Worm (Caenorhabditis elegans): Measurements from ENCODE around the gene R04D3.4.
A peak's percentile ranks its signal among the peaks of the same experiment; 100 is the strongest.

The R04D3.4 gene

DNA sequence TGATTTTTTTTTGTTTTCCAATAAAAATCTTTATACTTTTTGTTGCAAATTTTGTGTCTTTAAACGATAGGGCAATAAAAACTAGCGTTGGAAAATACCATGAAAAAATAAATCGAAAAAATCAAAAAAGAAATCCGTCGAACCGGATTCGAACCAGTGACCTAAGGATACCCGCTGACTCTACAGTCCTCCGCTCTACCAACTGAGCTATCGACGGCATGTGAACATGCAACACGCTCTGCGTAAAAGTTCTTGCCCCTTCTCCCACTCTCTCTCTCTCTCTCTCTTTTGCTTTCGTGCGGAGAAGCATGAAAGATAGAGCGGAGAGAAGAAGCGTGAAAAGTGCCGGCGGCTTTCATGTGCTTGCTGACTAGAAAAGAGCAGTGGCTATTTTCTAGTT, 24.1 kb downstream of the R04D3.4 start (continued):
- TF ChIP-seq unc-62 (GFP tag; optimal IDR thresholded peaks at IDR 0.05 in 1 of 2), result peak in 1 of 2 experiments; percentile 78
- no peak for TF ChIP-seq unc-62 (tag; optimal IDR thresholded peaks at IDR 0.05)
- TF ChIP-seq R02D3.7 (tag; optimal IDR thresholded peaks at IDR 0.05), result no peak
- TF ChIP-seq dmd-6 (GFP tag; IDR thresholded peaks at IDR 0.05), result peak; percentile 71
- TF ChIP-seq nhr-48 (tag; optimal IDR thresholded peaks at IDR 0.05), result peak; percentile 71
- peak; percentile 94 for TF ChIP-seq F26F4.8 (GFP tag; conservative IDR thresholded peaks at IDR 0.05)
- TF ChIP-seq egl-27 (tag; optimal IDR thresholded peaks at IDR 0.05), result no peak
- 0 out of 2 replicates have a peak, but pooled peaks have one; percentile 31 for TF ChIP-seq daf-19 (GFP tag; conservative IDR thresholded peaks at IDR 0.05)
- peak; percentile 59; the same call in 1 of the 2 replicates for TF ChIP-seq ceh-20 (GFP tag; IDR thresholded peaks at IDR 0.05)
- no peak for TF ChIP-seq nhr-11 (tag; optimal IDR thresholded peaks at IDR 0.05)
- no peak for TF ChIP-seq ama-1 (optimal IDR thresholded peaks at IDR 0.05)
- peak; percentile 82 for TF ChIP-seq ctbp-1 (GFP tag; IDR thresholded peaks at IDR 0.05)
- peak; percentile 96 for TF ChIP-seq hmg-1.1 (GFP tag; IDR thresholded peaks at IDR 0.05)
- TF ChIP-seq lsy-2 (tag; optimal IDR thresholded peaks at IDR 0.05), result no peak
- TF ChIP-seq zip-2 (tag; optimal IDR thresholded peaks at IDR 0.05), result peak; percentile 40
- 0 out of 2 replicates have a peak, but pooled peaks have one; percentile 71 for TF ChIP-seq nhr-42 (GFP tag; IDR thresholded peaks at IDR 0.05)
- peak; percentile 76; the same call in 1 of the 2 replicates for TF ChIP-seq nhr-41 (GFP tag; IDR thresholded peaks at IDR 0.05)
- TF ChIP-seq lin-15B (tag; optimal IDR thresholded peaks at IDR 0.05), result no peak
- peak; percentile 98 for TF ChIP-seq aha-1 (tag)
- peak; percentile 62 for TF ChIP-seq gei-8 (GFP tag; optimal IDR thresholded peaks at IDR 0.05)
- no peak for TF ChIP-seq mes-2 (tag; optimal IDR thresholded peaks at IDR 0.05; ENCODE audit: poor library complexity, severe bottlenecking)
- TF ChIP-seq ZK337.2 (GFP tag; IDR thresholded peaks at IDR 0.05), result peak; percentile 82
- peak; percentile 79; the same call in 1 of the 2 replicates for TF ChIP-seq mxl-2 (GFP tag; conservative IDR thresholded peaks at IDR 0.05)
- peak; percentile 59 for TF ChIP-seq F37D6.2 (tag; optimal IDR thresholded peaks at IDR 0.05)
- peak; percentile 61 for TF ChIP-seq nhr-111 (GFP tag; optimal IDR thresholded peaks at IDR 0.05)
- peak; percentile 94 for TF ChIP-seq lim-7 (GFP tag; IDR thresholded peaks at IDR 0.05)
- TF ChIP-seq nhr-237 (tag; optimal IDR thresholded peaks at IDR 0.05), result no peak
- TF ChIP-seq hlh-30 (tag; optimal IDR thresholded peaks at IDR 0.05; ENCODE audit: insufficient read depth), result peak; percentile 70
- TF ChIP-seq mdl-1 (tag; optimal IDR thresholded peaks at IDR 0.05), result peak; percentile 22 to 72
- TF ChIP-seq nhr-25 (tag; optimal IDR thresholded peaks at IDR 0.05; ENCODE audit: borderline replicate concordance, insufficient read depth), result no peak
- peak; percentile 44; the same call in 1 of the 2 replicates for TF ChIP-seq ceh-44 (GFP tag; IDR thresholded peaks at IDR 0.05)
- no peak for TF ChIP-seq nhr-6 (tag; optimal IDR thresholded peaks at IDR 0.05)
- peak; percentile 45 for TF ChIP-seq ceh-32 (tag; optimal IDR thresholded peaks at IDR 0.05; ENCODE audit: poor library complexity)
- peak; percentile 70 for TF ChIP-seq lir-3 (tag; optimal IDR thresholded peaks at IDR 0.05)
- TF ChIP-seq fos-1 (tag; optimal IDR thresholded peaks at IDR 0.05), result no peak
- TF ChIP-seq T26A8.4 (GFP tag; IDR thresholded peaks at IDR 0.05), result no peak; the same call in 1 of the 2 replicates
- peak; percentile 70 for TF ChIP-seq dve-1 (tag; optimal IDR thresholded peaks at IDR 0.05; ENCODE audit: insufficient read depth)
- TF ChIP-seq hlh-11 (tag; optimal IDR thresholded peaks at IDR 0.05), result peak; percentile 41
- TF ChIP-seq Y75B8A.6 (GFP tag; IDR thresholded peaks at IDR 0.05), result peak; percentile 79; the same call in 1 of the 2 replicates
- no peak for TF ChIP-seq ceh-82 (tag; optimal IDR thresholded peaks at IDR 0.05)
- no peak for TF ChIP-seq set-16 (GFP tag; IDR thresholded peaks at IDR 0.05)
- peak; percentile 67; the same call in 1 of the 2 replicates for TF ChIP-seq tra-1 (GFP tag; IDR thresholded peaks at IDR 0.05)
- no peak for TF ChIP-seq unc-39 (tag; optimal IDR thresholded peaks at IDR 0.05)
- peak; percentile 62; the same call in 1 of the 2 replicates for TF ChIP-seq Y105C5A.15 (GFP tag; IDR thresholded peaks at IDR 0.05)
- peak; percentile 83 for TF ChIP-seq mdt-29 (GFP tag; IDR thresholded peaks at IDR 0.05)
- TF ChIP-seq aly-2 (tag; optimal IDR thresholded peaks at IDR 0.05), result no peak
- peak; percentile 54 to 81; a peak in 2 of 4 replicates for TF ChIP-seq madf-5 (GFP tag; IDR thresholded peaks at IDR 0.05)
- peak; percentile 55 for TF ChIP-seq lin-13 (GFP tag; optimal IDR thresholded peaks at IDR 0.05)
- peak; percentile 80; the same call in 1 of the 2 replicates for TF ChIP-seq D1046.2 (GFP tag; IDR thresholded peaks at IDR 0.05)
- TF ChIP-seq dpl-1 (GFP tag; optimal IDR thresholded peaks at IDR 0.05), result no peak
- no peak for TF ChIP-seq skn-1 (tag; optimal IDR thresholded peaks at IDR 0.05)

Data from whole organism, L4 larva.